Fruit fly (Drosophila melanogaster): ENCODE data around the gene dpr9.

- TF ChIP-seq Lpt (GFP tag; optimal IDR thresholded peaks at IDR 0.05), result no peak
- no peak for TF ChIP-seq achi (GFP tag; optimal IDR thresholded peaks at IDR 0.05)
- TF ChIP-seq Gug (GFP tag; IDR thresholded peaks at IDR 0.05), result no peak
- TF ChIP-seq CG9139 (GFP tag; optimal IDR thresholded peaks at IDR 0.05), result no peak
- no peak for TF ChIP-seq CG6808 (GFP tag; optimal IDR thresholded peaks at IDR 0.05)
- no peak for TF ChIP-seq Ets21C (GFP tag; optimal IDR thresholded peaks at IDR 0.05)
- TF ChIP-seq CG6792 (GFP tag; optimal IDR thresholded peaks at IDR 0.05), result no peak
- no peak for TF ChIP-seq OdsH (GFP tag; optimal IDR thresholded peaks at IDR 0.05)
Measured at dm6 chr3R:15119730-15120129, 42.7 kb upstream of the dpr9 start.

Measured in whole organism, prepupa.